Worm (Caenorhabditis elegans) whole organism, late embryonic: ENCODE results near the gene srd-51.
A peak's percentile ranks its signal among the peaks of the same experiment; 100 is the strongest.

ENCODE experiments used
- F13H6.1 ChIP-seq: sonication (generic microtip); optimal IDR thresholded peaks from 2 replicates; lab custom pipeline; 2016; ENCODE audit warnings: missing genetic modification characterization, missing compliant biosample characterization
- K09A11.1 ChIP-seq: sonication (generic microtip); optimal IDR thresholded peaks from 2 replicates; lab custom pipeline; 2017; ENCODE audit warnings: antibody characterized with exemption, mild to moderate bottlenecking, missing genetic modification characterization, missing compliant biosample characterization; ENCODE audit not compliant: insufficient read depth
- T23F11.4 ChIP-seq: fragments of 200-800 bp; sonication (Bioruptor generic); optimal IDR thresholded peaks from 2 replicates; lab custom pipeline; 2018; ENCODE audit warnings: mild to moderate bottlenecking, missing genetic modification characterization, missing compliant biosample characterization
- Y22D7AL.16 ChIP-seq: sonication (generic microtip); optimal IDR thresholded peaks from 2 replicates; lab custom pipeline; 2016; ENCODE audit warnings: missing genetic modification characterization, missing compliant biosample characterization
- ceh-18 ChIP-seq: sonication (generic microtip); optimal IDR thresholded peaks from 2 replicates; lab custom pipeline; 2016; ENCODE audit warnings: missing genetic modification characterization, missing compliant biosample characterization
- ceh-19 ChIP-seq: fragments of 200-800 bp; sonication (Bioruptor generic); optimal IDR thresholded peaks from 2 replicates; lab custom pipeline; 2018; ENCODE audit warnings: mild to moderate bottlenecking, missing genetic modification characterization, missing compliant biosample characterization
- ceh-2 ChIP-seq: sonication (generic microtip); optimal IDR thresholded peaks from 2 replicates; lab custom pipeline; 2016; ENCODE audit warnings: missing genotype, missing genetic modification characterization, missing compliant biosample characterization
- ceh-22 ChIP-seq: sonication (generic microtip); optimal IDR thresholded peaks from 2 replicates; lab custom pipeline; 2017; ENCODE audit warnings: missing biosample characterization, missing genetic modification characterization
- ceh-30 ChIP-seq: fragments of 150-350 bp; optimal IDR thresholded peaks from 2 replicates; lab custom pipeline; 2014; ENCODE audit warnings: missing biosample characterization, missing genetic modification characterization
- ceh-31 ChIP-seq: sonication (generic microtip); optimal IDR thresholded peaks from 2 replicates; lab custom pipeline; 2016; ENCODE audit warnings: missing genetic modification characterization, missing compliant biosample characterization
- ceh-34 ChIP-seq: sonication (generic microtip); optimal IDR thresholded peaks from 2 replicates; lab custom pipeline; 2016; ENCODE audit warnings: mild to moderate bottlenecking, missing genetic modification characterization, missing compliant biosample characterization
- ceh-48 ChIP-seq: sonication (generic microtip); optimal IDR thresholded peaks from 2 replicates; lab custom pipeline; 2016; ENCODE audit warnings: missing genetic modification characterization, inconsistent platforms, missing compliant biosample characterization
- che-1 ChIP-seq: sonication (generic microtip); optimal IDR thresholded peaks from 2 replicates; lab custom pipeline; 2016; ENCODE audit warnings: mild to moderate bottlenecking, missing genetic modification characterization, missing compliant biosample characterization
- elt-2 ChIP-seq: sonication (generic microtip); optimal IDR thresholded peaks from 2 replicates; lab custom pipeline; 2016; ENCODE audit warnings: missing genetic modification reagents, missing genetic modification characterization, missing compliant biosample characterization
- elt-4 ChIP-seq: sonication (generic microtip); optimal IDR thresholded peaks from 2 replicates; lab custom pipeline; 2016; ENCODE audit warnings: missing genetic modification characterization, missing compliant biosample characterization
- fax-1 ChIP-seq: sonication (generic microtip); optimal IDR thresholded peaks from 2 replicates; lab custom pipeline; 2016; ENCODE audit warnings: missing genotype, missing genetic modification characterization, missing compliant biosample characterization
- gmeb-2 ChIP-seq: sonication (generic microtip); optimal IDR thresholded peaks from 2 replicates; lab custom pipeline; 2016; ENCODE audit warnings: missing genetic modification characterization, inconsistent platforms, missing compliant biosample characterization
- hlh-13 ChIP-seq: fragments of 200-800 bp; sonication (Bioruptor generic); optimal IDR thresholded peaks from 2 replicates; lab custom pipeline; 2018; ENCODE audit warnings: mild to moderate bottlenecking, missing genetic modification characterization, missing compliant biosample characterization
- hlh-15 ChIP-seq: sonication (generic microtip); optimal IDR thresholded peaks from 2 replicates; lab custom pipeline; 2016; ENCODE audit warnings: missing genetic modification characterization, missing compliant biosample characterization
- hlh-30 ChIP-seq: sonication (generic microtip); optimal IDR thresholded peaks from 2 replicates; lab custom pipeline; 2017; ENCODE audit warnings: antibody characterized with exemption, missing genetic modification characterization, missing compliant biosample characterization; ENCODE audit not compliant: insufficient read depth
- hlh-6 ChIP-seq: sonication (generic microtip); optimal IDR thresholded peaks from 2 replicates; lab custom pipeline; 2016; ENCODE audit warnings: missing genotype, missing genetic modification characterization, missing compliant biosample characterization
- lim-6 ChIP-seq: sonication (generic microtip); optimal IDR thresholded peaks from 2 replicates; lab custom pipeline; 2016; ENCODE audit warnings: missing genetic modification characterization, missing compliant biosample characterization
- madf-2 ChIP-seq: sonication (generic microtip); optimal IDR thresholded peaks from 2 replicates; lab custom pipeline; 2017; ENCODE audit warnings: missing genetic modification characterization, missing compliant biosample characterization
- nfya-1 ChIP-seq: sonication (generic microtip); optimal IDR thresholded peaks from 2 replicates; lab custom pipeline; 2017; ENCODE audit warnings: missing genetic modification characterization, mild to moderate bottlenecking, missing compliant biosample characterization, antibody characterized with exemption, moderate library complexity
- nhr-11 ChIP-seq: fragments of 150-350 bp; optimal IDR thresholded peaks from 2 replicates; lab custom pipeline; 2014; ENCODE audit warnings: missing biosample characterization, missing genetic modification characterization
- npax-4 ChIP-seq: sonication (generic microtip); optimal IDR thresholded peaks from 2 replicates; lab custom pipeline; 2016; ENCODE audit warnings: missing genetic modification characterization, missing compliant biosample characterization
- odd-2 ChIP-seq: sonication (generic microtip); optimal IDR thresholded peaks from 2 replicates; lab custom pipeline; 2017; ENCODE audit warnings: antibody characterized with exemption, mild to moderate bottlenecking, missing genetic modification characterization, missing compliant biosample characterization
- pat-9 ChIP-seq: fragments of 200-800 bp; sonication (Bioruptor generic); optimal IDR thresholded peaks from 2 replicates; lab custom pipeline; 2018; ENCODE audit warnings: mild to moderate bottlenecking, missing genetic modification characterization, moderate library complexity, missing compliant biosample characterization
- pqm-1 ChIP-seq: sonication (generic microtip); optimal IDR thresholded peaks from 2 replicates; lab custom pipeline; 2016; ENCODE audit warnings: missing genetic modification characterization, missing compliant biosample characterization
- ref-2 ChIP-seq: sonication (generic microtip); optimal IDR thresholded peaks from 2 replicates; lab custom pipeline; 2016; ENCODE audit warnings: missing genetic modification characterization, missing compliant biosample characterization
- sdc-2 ChIP-seq: sonication (generic microtip); optimal IDR thresholded peaks from 2 replicates; lab custom pipeline; 2016; ENCODE audit warnings: missing genotype, missing genetic modification characterization, missing compliant biosample characterization
- tbx-2 ChIP-seq: sonication (generic microtip); optimal IDR thresholded peaks from 2 replicates; lab custom pipeline; 2016; ENCODE audit warnings: missing genetic modification characterization, missing compliant biosample characterization
- tbx-7 ChIP-seq: sonication (generic microtip); optimal IDR thresholded peaks from 2 replicates; lab custom pipeline; 2016; ENCODE audit warnings: missing genotype, missing genetic modification characterization, missing compliant biosample characterization
- unc-42 ChIP-seq: sonication (generic microtip); optimal IDR thresholded peaks from 2 replicates; lab custom pipeline; 2016; ENCODE audit warnings: missing genotype, missing genetic modification characterization, missing compliant biosample characterization
- unc-86 ChIP-seq: sonication (generic microtip); optimal IDR thresholded peaks from 2 replicates; lab custom pipeline; 2016; ENCODE audit warnings: missing genetic modification characterization, missing compliant biosample characterization
- zip-5 ChIP-seq: sonication (generic microtip); optimal IDR thresholded peaks from 2 replicates; lab custom pipeline; 2016; ENCODE audit warnings: missing genetic modification characterization, missing compliant biosample characterization
- ztf-16 ChIP-seq: sonication (generic microtip); optimal IDR thresholded peaks from 2 replicates; lab custom pipeline; 2017; ENCODE audit warnings: missing genetic modification characterization, missing compliant biosample characterization

The srd-51 gene

DNA sequence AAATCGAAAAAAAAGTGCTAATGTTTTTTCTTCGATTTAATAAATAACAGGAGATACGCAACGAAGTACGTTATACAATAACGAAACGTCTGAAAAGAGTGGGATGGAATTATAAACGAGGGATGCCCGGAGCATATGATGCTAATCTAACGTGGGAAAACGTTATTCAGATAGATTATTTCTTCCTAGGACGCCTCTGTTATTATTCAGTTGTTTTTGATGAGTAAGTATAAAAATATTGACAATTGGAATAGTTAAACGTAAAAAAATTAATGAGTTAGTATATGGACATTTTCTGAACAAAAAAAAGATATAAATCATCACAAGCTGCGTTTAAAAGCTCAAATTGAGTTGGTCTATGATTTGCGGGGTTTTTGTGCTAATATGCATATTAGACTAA lies at the start of gene srd-51:
Gene srd-51 (minus strand): TSS at position 101 of the 400 bp plus-strand sequence.
- TF ChIP-seq ceh-48 (tag; lab: Kevin White, UChicago) (no peak), K09A11.1 (tag; lab: Kevin White, UChicago) (no peak), pat-9 (tag; lab: Kevin White, UChicago) (no peak), hlh-15 (tag; lab: Kevin White, UChicago) (no peak), nfya-1 (tag; lab: Kevin White, UChicago) (no peak), F13H6.1 (tag; lab: Kevin White, UChicago) (no peak), elt-4 (tag; lab: Kevin White, UChicago) (no peak), lim-6 (tag; lab: Kevin White, UChicago) (no peak), unc-86 (tag; lab: Kevin White, UChicago) (no peak), ceh-18 (tag; lab: Kevin White, UChicago) (no peak), hlh-30 (tag; lab: Kevin White, UChicago) (no peak), tbx-2 (tag; lab: Kevin White, UChicago) (no peak), ceh-34 (tag; lab: Kevin White, UChicago) (no peak), ceh-30 (tag; lab: Kevin White, UChicago) (no peak), ref-2 (tag; lab: Kevin White, UChicago) (no peak), pqm-1 (tag; lab: Kevin White, UChicago) (no peak), hlh-13 (no peak)
- TF ChIP-seq, all 69 proteins: peak for 0

DNA sequence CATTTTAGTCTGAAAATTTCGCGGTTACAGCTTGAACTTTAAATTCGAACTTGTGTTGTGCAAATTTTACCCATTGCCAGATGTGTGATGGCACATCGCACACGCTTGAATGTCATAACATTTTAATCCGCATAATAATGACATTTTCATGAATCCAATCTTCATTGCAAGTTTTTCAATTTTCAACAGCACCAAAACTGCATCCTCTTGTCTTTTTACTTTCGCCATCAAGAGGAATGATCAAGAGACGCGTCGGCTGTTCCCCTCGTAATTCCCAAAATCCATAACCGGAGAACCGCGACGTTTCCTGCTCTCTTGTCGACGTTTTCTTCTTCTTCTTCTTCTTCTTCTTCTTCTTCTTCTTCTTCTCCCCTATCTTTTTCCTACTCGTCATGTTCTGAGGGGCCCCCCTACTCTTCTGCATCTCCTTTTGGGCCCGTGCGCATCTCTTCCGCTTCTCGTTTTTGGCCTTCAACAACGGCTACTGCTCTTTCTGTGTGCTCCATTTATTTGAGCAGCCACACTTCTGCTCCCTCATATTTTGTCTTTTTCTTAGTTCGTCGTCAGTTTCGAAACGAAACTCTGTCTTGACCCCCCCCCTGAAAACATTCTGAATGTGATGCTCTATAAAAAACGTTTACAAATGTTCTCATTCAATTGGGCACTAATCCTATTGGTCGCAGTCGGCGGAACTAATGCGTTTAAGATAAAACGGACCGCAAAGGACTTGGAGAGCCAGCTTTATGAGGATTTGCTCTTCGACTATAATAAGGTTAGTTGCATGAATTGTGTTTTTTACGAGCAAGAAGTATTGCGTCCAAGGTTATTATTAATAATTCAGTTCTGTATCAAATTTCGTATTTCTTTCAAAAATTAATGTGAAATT lies 48.0 kb upstream of the srd-51 start, which contains the start of gene acr-12:
Gene acr-12 (plus strand): TSS at position 430 of the 886 bp plus-strand sequence.
- TF ChIP-seq nhr-11 (no peak), pat-9 (tag; lab: Kevin White, UChicago) (peak; percentile 5), T23F11.4 (GFP tag; lab: Kevin White, UChicago) (no peak), unc-42 (tag; lab: Kevin White, UChicago) (peak; percentile 79), ref-2 (tag; lab: Kevin White, UChicago) (peak; percentile 22), ceh-31 (peak; percentile 27), npax-4 (no peak), Y22D7AL.16 (tag; lab: Kevin White, UChicago) (no peak), sdc-2 (tag; lab: Kevin White, UChicago) (peak; percentile 21), odd-2 (no peak), F13H6.1 (tag; lab: Kevin White, UChicago) (no peak), fax-1 (tag; lab: Kevin White, UChicago) (no peak), madf-2 (tag; lab: Kevin White, UChicago) (no peak)

DNA sequence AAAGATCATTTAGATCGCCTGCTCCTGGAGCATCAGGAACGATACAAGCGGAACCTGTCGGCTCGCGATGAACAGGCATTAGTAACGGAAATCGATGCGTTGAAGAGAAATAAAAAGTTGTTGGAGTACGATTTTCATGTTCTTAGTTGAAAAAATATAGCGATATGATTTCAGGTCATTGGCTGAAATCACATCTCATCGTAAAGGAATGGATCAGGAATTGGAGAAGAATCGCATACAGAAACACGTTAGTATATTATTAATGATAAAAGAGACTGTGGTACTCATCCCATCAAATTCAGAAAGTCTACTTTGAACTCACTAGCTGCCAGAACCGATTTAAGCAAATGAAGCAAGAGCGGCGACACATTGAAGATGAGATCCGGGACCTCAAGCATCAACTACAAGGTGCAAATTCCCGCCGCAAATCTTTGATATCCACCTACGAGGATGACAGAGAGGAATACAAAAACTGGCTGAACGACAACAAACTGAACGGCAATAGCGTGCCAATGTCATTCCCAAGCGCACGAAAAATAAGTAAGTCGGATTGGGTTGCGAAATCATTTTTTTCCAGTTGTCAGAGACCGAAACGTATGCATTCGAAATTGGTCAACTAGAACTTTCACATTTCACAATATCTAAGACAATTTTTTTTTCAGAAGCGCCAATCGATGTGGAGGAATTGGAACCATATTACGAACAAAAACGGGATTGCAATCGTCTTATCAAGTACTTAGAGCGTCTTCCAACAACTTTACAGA lies 45.5 kb upstream of the srd-51 start:
- TF ChIP-seq hlh-13 (no peak), che-1 (tag; lab: Kevin White, UChicago) (no peak), Y22D7AL.16 (tag; lab: Kevin White, UChicago) (no peak), hlh-6 (tag; lab: Kevin White, UChicago) (no peak), ztf-16 (tag; lab: Kevin White, UChicago) (no peak), lim-6 (tag; lab: Kevin White, UChicago) (no peak), ceh-2 (tag; lab: Kevin White, UChicago) (no peak), ceh-19 (no peak)
- TF ChIP-seq, all 69 proteins: peak for 0

DNA sequence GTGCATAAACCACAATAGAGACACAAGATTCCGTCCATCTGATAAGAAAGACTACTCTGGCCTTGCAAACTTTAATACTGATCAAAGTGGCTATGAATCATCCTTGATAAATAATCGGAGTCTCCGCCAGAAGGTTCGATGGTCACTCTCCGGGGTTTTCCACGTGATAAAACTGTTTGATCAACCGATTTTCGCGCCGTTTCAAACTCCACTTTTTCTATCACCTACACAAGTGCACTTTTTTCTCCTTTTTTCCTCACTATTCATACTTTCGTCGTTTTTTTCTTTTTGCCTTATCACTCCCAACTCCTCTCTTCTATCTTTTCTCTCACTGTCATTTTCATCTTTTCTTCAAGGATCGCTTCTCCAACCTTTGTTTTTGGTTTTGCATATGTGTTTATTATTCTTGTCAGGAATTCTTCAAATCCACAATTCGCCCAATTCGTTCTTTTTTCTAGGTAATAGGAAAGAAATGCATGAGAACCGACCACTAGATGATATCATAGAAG lies 44.0 kb upstream of the srd-51 start, which contains the start of gene F18H3.4:
Gene F18H3.4 (plus strand): TSS at position 459 of the 509 bp plus-strand sequence.
- TF ChIP-seq madf-2 (tag; lab: Kevin White, UChicago) (no peak), F13H6.1 (tag; lab: Kevin White, UChicago) (no peak), ztf-16 (tag; lab: Kevin White, UChicago) (no peak), pat-9 (tag; lab: Kevin White, UChicago) (no peak), fax-1 (tag; lab: Kevin White, UChicago) (no peak), unc-42 (tag; lab: Kevin White, UChicago) (no peak), zip-5 (no peak), tbx-7 (tag; lab: Kevin White, UChicago) (no peak), gmeb-2 (tag; lab: Kevin White, UChicago) (no peak), pqm-1 (tag; lab: Kevin White, UChicago) (peak; percentile 1), ceh-22 (no peak), elt-2 (tag; lab: Kevin White, UChicago) (peak; percentile 27)
